Fruit fly (Drosophila melanogaster) whole organism, adult: Measurements from ENCODE around the gene CG5399.

ENCODE experiments used
- CG11617 ChIP-seq: fragments of 200-800 bp; sonication (Bioruptor generic); optimal IDR thresholded peaks from 2 replicates; lab custom pipeline; 2017; ENCODE audit warnings: mild to moderate bottlenecking, missing biosample characterization, missing genetic modification reagents, missing genetic modification characterization
- CG12768 ChIP-seq: fragments of 200-800 bp; sonication (Bioruptor generic); optimal IDR thresholded peaks from 2 replicates; lab custom pipeline; 2017; ENCODE audit warnings: missing biosample characterization, missing genetic modification characterization, mild to moderate bottlenecking, moderate library complexity, missing genetic modification reagents
- CG14711 ChIP-seq: fragments of 200-800 bp; sonication (Bioruptor generic); optimal IDR thresholded peaks from 2 replicates; lab custom pipeline; 2018; ENCODE audit warnings: missing biosample characterization, mild to moderate bottlenecking, missing genetic modification characterization, moderate library complexity
- CG1620 ChIP-seq: fragments of 200-800 bp; sonication (Bioruptor generic); optimal IDR thresholded peaks from 2 replicates; lab custom pipeline; 2016; ENCODE audit warnings: missing biosample characterization, missing genetic modification characterization
- CG33017 ChIP-seq: fragments of 200-800 bp; sonication (Bioruptor generic); optimal IDR thresholded peaks from 2 replicates; lab custom pipeline; 2018; ENCODE audit warnings: missing biosample characterization, mild to moderate bottlenecking, missing genetic modification characterization, moderate library complexity
- CG5204 ChIP-seq: fragments of 200-800 bp; sonication (Bioruptor generic); optimal IDR thresholded peaks from 2 replicates; lab custom pipeline; 2016; ENCODE audit warnings: missing biosample characterization, missing genetic modification characterization
- CG7045 ChIP-seq: fragments of 200-800 bp; sonication (Bioruptor generic); optimal IDR thresholded peaks from 2 replicates; lab custom pipeline; 2017; ENCODE audit warnings: missing biosample characterization, mild to moderate bottlenecking, missing genetic modification characterization
- CG7101 ChIP-seq: fragments of 200-800 bp; sonication (Bioruptor generic); optimal IDR thresholded peaks from 2 replicates; lab custom pipeline; 2018; ENCODE audit warnings: missing biosample characterization, mild to moderate bottlenecking, missing genetic modification characterization, moderate library complexity
- Clk ChIP-seq: fragments of 200-800 bp; sonication (Bioruptor generic); optimal IDR thresholded peaks from 2 replicates; lab custom pipeline; 2017; ENCODE audit warnings: missing biosample characterization, missing genetic modification characterization
- Crg-1 ChIP-seq: fragments of 200-800 bp; sonication (Bioruptor generic); optimal IDR thresholded peaks from 2 replicates; lab custom pipeline; 2016; ENCODE audit warnings: missing biosample characterization, missing genetic modification characterization
- Hr96 ChIP-seq: fragments of 200-800 bp; sonication (Bioruptor generic); optimal IDR thresholded peaks from 2 replicates; lab custom pipeline; 2016; ENCODE audit warnings: missing biosample characterization, missing genetic modification characterization
- Mnt ChIP-seq: fragments of 200-800 bp; sonication (Bioruptor generic); optimal IDR thresholded peaks from 2 replicates; lab custom pipeline; 2016; ENCODE audit warnings: missing biosample characterization, mild to moderate bottlenecking, missing genetic modification characterization
- bab1 ChIP-seq: fragments of 200-800 bp; sonication (Bioruptor generic); optimal IDR thresholded peaks from 3 replicates; lab custom pipeline; 2019; ENCODE audit warnings: missing biosample characterization, mild to moderate bottlenecking, missing genetic modification characterization, moderate library complexity
- cic ChIP-seq: fragments of 200-800 bp; sonication (Bioruptor generic); optimal IDR thresholded peaks from 2 replicates; lab custom pipeline; 2017; ENCODE audit warnings: missing biosample characterization, mild to moderate bottlenecking, missing genetic modification characterization, moderate library complexity
- cnc ChIP-seq, 2 experiments: fragments of >200 bp; optimal IDR thresholded peaks; 2 replicates each; lab custom pipeline; 2017
- kay ChIP-seq: fragments of 200-800 bp; sonication (Bioruptor generic); peaks from one replicate; lab custom pipeline; 2016; ENCODE audit warnings: missing biosample characterization, missing genetic modification characterization, borderline replicate concordance
- ovo ChIP-seq: fragments of 200-800 bp; sonication (Bioruptor generic); optimal IDR thresholded peaks from 2 replicates; lab custom pipeline; 2016; ENCODE audit warnings: missing biosample characterization, missing genetic modification characterization
- pad ChIP-seq: fragments of 200-800 bp; sonication (Bioruptor generic); optimal IDR thresholded peaks from 3 replicates; lab custom pipeline; 2017; ENCODE audit warnings: missing biosample characterization, missing genetic modification characterization, mild to moderate bottlenecking, moderate library complexity, missing genetic modification reagents
- tj ChIP-seq: fragments of 200-800 bp; sonication (Bioruptor generic); optimal IDR thresholded peaks from 3 replicates; lab custom pipeline; 2017; ENCODE audit warnings: missing biosample characterization, mild to moderate bottlenecking, missing genetic modification characterization, moderate library complexity
- toe ChIP-seq: fragments of 200-800 bp; sonication (Bioruptor generic); optimal IDR thresholded peaks from 2 replicates; lab custom pipeline; 2016; ENCODE audit warnings: missing biosample characterization, missing genetic modification characterization

The CG5399 gene

DNA sequence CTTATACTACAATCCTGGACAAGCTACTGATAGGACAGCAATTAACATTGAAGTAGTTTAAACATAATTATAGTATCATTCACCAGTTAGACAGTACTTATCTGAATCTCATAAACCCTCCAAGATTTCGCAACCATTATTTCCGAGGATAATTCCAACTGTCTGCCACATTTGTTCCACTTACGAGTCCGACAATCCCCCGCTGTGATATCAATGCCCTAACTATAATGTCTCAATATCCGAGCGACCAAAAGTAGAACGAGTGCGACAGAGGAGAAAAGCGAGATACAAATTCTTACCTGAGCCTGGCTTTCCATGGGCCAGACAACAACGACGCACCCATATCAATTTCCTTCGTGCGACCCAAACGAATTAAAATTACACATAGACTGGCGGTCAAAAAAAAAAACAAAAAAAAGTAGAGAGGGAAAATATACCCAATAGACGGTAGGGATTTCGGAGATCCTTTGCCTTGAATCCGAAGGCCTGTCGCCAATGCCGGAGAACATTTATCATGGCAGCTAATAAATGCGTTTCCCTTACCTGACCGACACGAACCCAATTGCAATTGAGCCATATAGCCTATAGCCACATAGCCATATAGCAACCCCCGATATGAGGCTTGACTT is 26.1 kb upstream of the CG5399 start:
- TF ChIP-seq Crg-1 (GFP tag; lab: Kevin White, UChicago): no peak
- TF ChIP-seq ovo (GFP tag; lab: Kevin White, UChicago): no peak
- no peak for TF ChIP-seq Mnt (GFP tag; lab: Kevin White, UChicago)
- no peak for TF ChIP-seq CG1620 (GFP tag; lab: Kevin White, UChicago)
- no peak for TF ChIP-seq tj (GFP tag; lab: Kevin White, UChicago)
- no peak for TF ChIP-seq CG7045
- TF ChIP-seq kay (GFP tag; lab: Kevin White, UChicago): no peak
- TF ChIP-seq CG14711: no peak
- no peak for TF ChIP-seq Hr96 (GFP tag; lab: Kevin White, UChicago)
- TF ChIP-seq pad (GFP tag; lab: Kevin White, UChicago): no peak
- TF ChIP-seq CG5204 (GFP tag; lab: Kevin White, UChicago): no peak
- TF ChIP-seq CG33017 (tag; lab: Kevin White, UChicago): no peak
- TF ChIP-seq toe: no peak

dm6 chr3R:15670559-15670958 is 24.5 kb upstream of the CG5399 start:
- no peak for TF ChIP-seq kay (GFP tag; lab: Kevin White, UChicago)
- no peak for TF ChIP-seq CG33017 (tag; lab: Kevin White, UChicago)
- TF ChIP-seq CG7045: no peak
- TF ChIP-seq CG5204 (GFP tag; lab: Kevin White, UChicago): no peak
- TF ChIP-seq Mnt (GFP tag; lab: Kevin White, UChicago): no peak
- no peak for TF ChIP-seq cnc (optimal IDR thresholded peaks at IDR 0.05; lab: Kevin White, UChicago)
- TF ChIP-seq Hr96 (GFP tag; lab: Kevin White, UChicago): no peak
- TF ChIP-seq bab1 (GFP tag; lab: Kevin White, UChicago): no peak
- no peak for TF ChIP-seq CG1620 (GFP tag; lab: Kevin White, UChicago)
- TF ChIP-seq pad (GFP tag; lab: Kevin White, UChicago): no peak
- no peak for TF ChIP-seq cic (GFP tag; lab: Kevin White, UChicago)
- no peak for TF ChIP-seq Clk (GFP tag; lab: Kevin White, UChicago)
- TF ChIP-seq ovo (GFP tag; lab: Kevin White, UChicago): no peak
- no peak for TF ChIP-seq CG11617
- no peak for TF ChIP-seq toe
- TF ChIP-seq CG7101 (tag; lab: Kevin White, UChicago): no peak
- no peak for TF ChIP-seq Crg-1 (GFP tag; lab: Kevin White, UChicago)
- no peak for TF ChIP-seq tj (GFP tag; lab: Kevin White, UChicago)
- TF ChIP-seq CG14711: no peak
- TF ChIP-seq CG12768 (GFP tag; lab: Kevin White, UChicago): no peak

DNA sequence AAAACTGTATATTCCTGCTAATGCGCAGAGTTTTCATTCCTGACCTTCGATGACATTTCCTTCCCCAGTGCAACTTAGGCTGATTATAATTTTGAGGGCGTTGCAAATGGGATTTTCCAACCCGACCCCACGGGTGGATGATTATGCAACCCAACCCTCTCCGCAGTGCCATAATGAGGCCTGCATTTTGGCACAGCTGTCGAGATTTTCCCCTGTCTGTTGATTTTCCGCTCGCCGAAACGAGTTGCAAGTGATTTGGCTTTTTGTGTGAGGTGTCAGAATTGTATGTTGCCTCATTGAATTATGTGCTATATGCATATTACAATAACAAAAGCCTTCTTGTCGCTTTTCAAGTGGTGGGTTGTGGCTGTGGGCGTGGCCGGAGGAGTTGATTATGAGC is 22.7 kb upstream of the CG5399 start:
- TF ChIP-seq ovo (GFP tag; lab: Kevin White, UChicago): no peak
- no peak for TF ChIP-seq CG7101 (tag; lab: Kevin White, UChicago)
- no peak for TF ChIP-seq pad (GFP tag; lab: Kevin White, UChicago)
- no peak for TF ChIP-seq kay (GFP tag; lab: Kevin White, UChicago)
- TF ChIP-seq CG11617: no peak
- TF ChIP-seq Mnt (GFP tag; lab: Kevin White, UChicago): no peak
- TF ChIP-seq bab1 (GFP tag; lab: Kevin White, UChicago): no peak
- TF ChIP-seq CG12768 (GFP tag; lab: Kevin White, UChicago): no peak
- TF ChIP-seq tj (GFP tag; lab: Kevin White, UChicago): no peak
- no peak for TF ChIP-seq Hr96 (GFP tag; lab: Kevin White, UChicago)
- no peak for TF ChIP-seq Clk (GFP tag; lab: Kevin White, UChicago)

DNA sequence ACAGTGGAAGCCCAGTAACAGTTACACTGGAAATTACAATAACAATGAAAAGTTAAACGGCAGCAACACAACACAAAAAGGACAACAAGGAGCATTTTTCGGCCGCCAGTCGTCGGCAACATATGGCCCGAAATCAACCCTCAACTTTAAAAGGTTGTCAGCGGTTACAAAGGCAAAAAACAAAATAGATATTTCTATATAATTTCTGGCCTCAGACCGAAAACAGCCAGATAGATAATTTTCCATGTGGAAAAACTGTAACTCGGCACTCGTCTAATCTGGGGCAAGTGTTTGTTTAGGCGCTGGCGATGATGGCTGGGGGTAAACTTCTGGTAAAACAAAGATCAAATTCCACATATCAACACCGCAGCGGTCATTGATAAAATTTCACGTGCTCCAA is 21.8 kb upstream of the CG5399 start:
- TF ChIP-seq kay (GFP tag; lab: Kevin White, UChicago) (no peak), ovo (GFP tag; lab: Kevin White, UChicago) (no peak), Crg-1 (GFP tag; lab: Kevin White, UChicago) (no peak), pad (GFP tag; lab: Kevin White, UChicago) (no peak), toe (no peak), CG5204 (GFP tag; lab: Kevin White, UChicago) (no peak), CG1620 (GFP tag; lab: Kevin White, UChicago) (no peak), CG14711 (no peak), CG7045 (no peak), Clk (GFP tag; lab: Kevin White, UChicago) (no peak), Mnt (GFP tag; lab: Kevin White, UChicago) (no peak), CG12768 (GFP tag; lab: Kevin White, UChicago) (no peak), CG7101 (tag; lab: Kevin White, UChicago) (no peak), Hr96 (GFP tag; lab: Kevin White, UChicago) (no peak)

DNA sequence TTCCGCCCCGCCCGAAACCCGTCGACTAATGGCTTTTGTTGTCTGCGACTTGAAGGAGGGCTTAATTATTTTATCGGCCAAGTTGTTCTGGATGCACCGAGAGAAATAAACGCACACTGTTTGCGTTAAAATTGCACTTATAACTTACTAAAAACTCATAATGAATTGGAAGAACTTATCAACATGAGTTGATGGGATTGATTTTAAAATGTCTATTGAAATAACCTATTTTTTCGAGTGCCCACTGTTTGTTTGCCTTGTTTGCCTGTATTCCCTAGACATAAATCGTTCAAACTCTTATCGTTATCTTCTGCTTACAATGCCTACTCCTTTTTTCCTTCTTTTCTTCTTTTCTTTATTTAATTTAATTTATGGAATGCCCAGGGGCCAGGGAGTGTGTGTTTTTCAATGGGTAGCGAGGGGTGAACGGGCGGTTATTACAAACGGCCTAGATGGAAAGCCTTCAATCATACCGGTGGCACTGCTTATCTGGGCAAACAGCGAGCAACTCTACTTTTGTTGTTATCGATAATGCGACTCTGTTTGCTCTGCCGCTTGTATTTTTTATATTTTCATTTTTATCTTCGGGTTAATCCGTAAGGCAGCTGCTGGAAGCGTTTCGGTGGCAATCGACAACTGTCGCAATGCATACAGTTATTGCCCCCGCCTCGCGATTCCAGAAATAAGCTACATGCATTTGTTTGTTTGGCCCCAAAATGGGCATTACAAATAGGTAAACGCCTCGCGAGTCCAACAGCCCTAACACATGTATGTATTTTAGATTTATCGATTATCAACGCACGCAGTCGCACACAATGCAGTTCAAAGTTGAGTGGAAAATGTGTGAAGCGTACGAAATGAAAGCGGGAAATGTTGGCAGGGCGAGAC is 18.6 kb upstream of the CG5399 start:
- TF ChIP-seq kay (GFP tag; lab: Kevin White, UChicago) (peak; percentile 1), CG33017 (tag; lab: Kevin White, UChicago) (no peak), CG12768 (GFP tag; lab: Kevin White, UChicago) (no peak), CG5204 (GFP tag; lab: Kevin White, UChicago) (peak; percentile 10), CG14711 (no peak)
